Worm (Caenorhabditis elegans): Measurements from ENCODE around the gene pudl-1.

The pudl-1 gene

ce11 chrIV:2799890-2800289 lies 32.8 kb upstream of the pudl-1 start:
- TF ChIP-seq snpc-1.1 (tag; optimal IDR thresholded peaks at IDR 0.05; ENCODE audit: insufficient read depth) = no peak
- TF ChIP-seq rpc-1 (optimal IDR thresholded peaks at IDR 0.05) = peak; percentile 22
- peak; percentile 60 for TF ChIP-seq rpc-1 (tag; optimal IDR thresholded peaks at IDR 0.05)
- peak; percentile 79 for TF ChIP-seq tbp1 (GFP tag; optimal IDR thresholded peaks at IDR 0.05)
- no peak for TF ChIP-seq rcor-1 (GFP tag; IDR thresholded peaks at IDR 0.05)
- TF ChIP-seq ztf-25 (GFP tag; IDR thresholded peaks at IDR 0.05) = 0 out of 2 replicates have a peak, but pooled peaks have one; percentile 19

ce11 chrIV:2801004-2801403 lies 31.7 kb upstream of the pudl-1 start:
- TF ChIP-seq rcor-1 (GFP tag; IDR thresholded peaks at IDR 0.05) (0 out of 2 replicates have a peak, but pooled peaks have one; percentile 46), mel-28 (tag; optimal IDR thresholded peaks at IDR 0.05; ENCODE audit: borderline replicate concordance) (no peak), C06A6.2 (GFP tag; conservative IDR thresholded peaks at IDR 0.05) (no peak), B0261.1 (tag; optimal IDR thresholded peaks at IDR 0.05) (peak; percentile 88), lir-1 (GFP tag; conservative IDR thresholded peaks at IDR 0.05) (no peak), hlh-26 (GFP tag; conservative IDR thresholded peaks at IDR 0.05) (no peak), F10E7.11 (tag; optimal IDR thresholded peaks at IDR 0.05) (no peak), attf-3 (GFP tag; conservative IDR thresholded peaks at IDR 0.05) (no peak; the same call in 1 of the 2 replicates), lsl-1 (GFP tag; optimal IDR thresholded peaks at IDR 0.05) (peak; percentile 32), efl-1 (GFP tag; optimal IDR thresholded peaks at IDR 0.05) (no peak), Y56A3A.18 (GFP tag; IDR thresholded peaks at IDR 0.05) (no peak), xnd-1 (tag; optimal IDR thresholded peaks at IDR 0.05) (no peak), F39B2.1 (GFP tag; IDR thresholded peaks at IDR 0.05) (no peak), bed-1 (GFP tag; IDR thresholded peaks at IDR 0.05) (no peak), T26A5.8 (tag; optimal IDR thresholded peaks at IDR 0.05) (no peak), ceh-40 (GFP tag; IDR thresholded peaks at IDR 0.05) (0 out of 2 replicates have a peak, but pooled peaks have one; percentile 57), snpc-3.4 (tag; optimal IDR thresholded peaks at IDR 0.05) (peak; percentile 80), lin-40 (tag; optimal IDR thresholded peaks at IDR 0.05) (no peak), ztf-22 (GFP tag; optimal IDR thresholded peaks at IDR 0.05) (no peak), B0035.1 (tag; optimal IDR thresholded peaks at IDR 0.05) (no peak), ccch-3 (GFP tag; optimal IDR thresholded peaks at IDR 0.05) (no peak), ztf-26 (tag; optimal IDR thresholded peaks at IDR 0.05) (no peak), ztf-3 (GFP tag; optimal IDR thresholded peaks at IDR 0.05) (no peak), snpc-4 (GFP tag; optimal IDR thresholded peaks at IDR 0.05) (peak; percentile 59), snpc-4 (tag; optimal IDR thresholded peaks at IDR 0.05) (peak in 3 of 4 experiments; percentile 15 to 56 (median 26)), Y95B8A.8 (GFP tag; IDR thresholded peaks at IDR 0.05) (no peak), nfya-1 (tag; optimal IDR thresholded peaks at IDR 0.05; ENCODE audit: borderline replicate concordance, insufficient read depth) (no peak), F52B5.7 (tag; optimal IDR thresholded peaks at IDR 0.05) (peak; percentile 17), D2030.7 (GFP tag; IDR thresholded peaks at IDR 0.05) (peak; percentile 77), K12H6.12 (tag; optimal IDR thresholded peaks at IDR 0.05) (no peak), snpc-1.1 (tag; optimal IDR thresholded peaks at IDR 0.05; ENCODE audit: insufficient read depth) (no peak), nhr-90 (tag; optimal IDR thresholded peaks at IDR 0.05) (peak; percentile 71), him-1 (tag; optimal IDR thresholded peaks at IDR 0.05) (peak; percentile 46), ets-4 (GFP tag; optimal IDR thresholded peaks at IDR 0.05) (no peak), B0019.2 (GFP tag; conservative IDR thresholded peaks at IDR 0.05) (no peak), Y53F4B.3 (GFP tag; IDR thresholded peaks at IDR 0.05) (no peak), nhr-120 (GFP tag; IDR thresholded peaks at IDR 0.05) (no peak), egrh-3 (GFP tag; IDR thresholded peaks at IDR 0.05) (peak; percentile 26; the same call in 1 of the 2 replicates), ceh-79 (tag; optimal IDR thresholded peaks at IDR 0.05) (no peak), let-526 (GFP tag; IDR thresholded peaks at IDR 0.05) (no peak), aptf-2 (GFP tag; conservative IDR thresholded peaks at IDR 0.05) (no peak), rpc-1 (optimal IDR thresholded peaks at IDR 0.05) (peak; percentile 68), rpc-1 (tag; optimal IDR thresholded peaks at IDR 0.05) (peak; percentile 90), lin-26 (GFP tag; IDR thresholded peaks at IDR 0.05) (peak; percentile 83), gei-17 (GFP tag; optimal IDR thresholded peaks at IDR 0.05) (no peak)
